Fruit fly (Drosophila melanogaster): Measurements from ENCODE around the gene MED30.
A peak's percentile ranks its signal among the peaks of the same experiment; 100 is the strongest.

Gene MED30

DNA sequence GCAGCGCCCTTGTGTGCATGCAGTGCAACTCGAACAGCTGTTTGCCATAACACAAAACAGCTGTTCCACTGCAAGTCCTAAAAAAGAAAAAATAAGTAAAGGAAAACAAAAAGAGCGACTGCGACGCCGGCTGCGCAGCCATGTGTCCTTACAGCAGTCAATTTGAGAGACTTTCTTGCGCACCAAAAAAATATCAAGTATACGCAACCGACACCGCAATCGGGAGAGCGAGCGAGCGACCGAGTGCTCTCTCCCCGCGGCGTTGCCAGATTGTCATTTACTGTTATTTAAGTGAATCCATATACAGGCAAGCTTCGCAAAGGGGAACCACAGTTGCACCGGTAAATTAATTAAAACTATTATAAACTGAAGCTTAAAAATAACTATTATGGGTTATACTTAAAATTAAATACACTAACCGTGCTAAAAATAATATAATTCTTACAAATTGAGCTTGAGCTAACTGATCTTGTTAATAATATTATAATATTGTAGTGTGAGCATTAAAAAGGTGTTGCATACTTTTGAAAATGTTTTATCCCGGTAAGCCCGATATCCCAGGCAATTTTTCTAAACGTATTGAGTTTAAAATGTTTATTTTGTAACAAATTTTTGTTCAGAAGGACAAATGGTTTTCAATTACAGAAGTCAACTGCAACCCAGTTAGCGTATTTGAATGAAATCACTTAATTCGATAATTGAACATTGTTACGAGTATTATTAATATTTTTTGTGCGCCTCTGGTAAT lies 23.8 kb downstream of the MED30 start (continued):
- no peak for TF ChIP-seq insv (GFP tag; optimal IDR thresholded peaks at IDR 0.05)
- TF ChIP-seq jigr1 (GFP tag; IDR thresholded peaks at IDR 0.05): no peak
- TF ChIP-seq Lim3 (GFP tag; IDR thresholded peaks at IDR 0.05): no peak
- TF ChIP-seq sima (GFP tag; optimal IDR thresholded peaks at IDR 0.05): no peak
- TF ChIP-seq CG17802 (tag; optimal IDR thresholded peaks at IDR 0.05): no peak
- TF ChIP-seq salm (tag; optimal IDR thresholded peaks at IDR 0.05): no peak
- TF ChIP-seq CG9876 (GFP tag; optimal IDR thresholded peaks at IDR 0.05): no peak
- peak; percentile 9 for TF ChIP-seq mam (GFP tag; optimal IDR thresholded peaks at IDR 0.05)
- peak; percentile 58 for TF ChIP-seq CG2678 (tag; optimal IDR thresholded peaks at IDR 0.05)
- no peak for TF ChIP-seq CG6791 (GFP tag; IDR thresholded peaks at IDR 0.05; ENCODE audit: partially characterized antibody)
- TF ChIP-seq Sox102F (GFP tag; optimal IDR thresholded peaks at IDR 0.05): peak; percentile 39
- TF ChIP-seq Dll (GFP tag; IDR thresholded peaks at IDR 0.05; ENCODE audit: partially characterized antibody): no peak
- TF ChIP-seq tll (GFP tag; optimal IDR thresholded peaks at IDR 0.05): no peak
- no peak for TF ChIP-seq Awh (GFP tag; IDR thresholded peaks at IDR 0.05)
- no peak for TF ChIP-seq CG18619 (GFP tag; optimal IDR thresholded peaks at IDR 0.05)
- TF ChIP-seq Sry-β (GFP tag; optimal IDR thresholded peaks at IDR 0.05): no peak
- TF ChIP-seq grn (GFP tag; optimal IDR thresholded peaks at IDR 0.05): no peak
- no peak; the same call in 1 of the 2 replicates for TF ChIP-seq ssp (GFP tag; IDR thresholded peaks at IDR 0.05)
- no peak for TF ChIP-seq rib (GFP tag; IDR thresholded peaks at IDR 0.05)
- TF ChIP-seq CG34376 (GFP tag; optimal IDR thresholded peaks at IDR 0.05): peak; percentile 24
- TF ChIP-seq nom (GFP tag; optimal IDR thresholded peaks at IDR 0.05): peak; percentile 14
- no peak for TF ChIP-seq CG15696 (tag; optimal IDR thresholded peaks at IDR 0.05)
- no peak for TF ChIP-seq her (GFP tag; optimal IDR thresholded peaks at IDR 0.05)
- TF ChIP-seq D19A (tag; optimal IDR thresholded peaks at IDR 0.05): peak; percentile 21
- TF ChIP-seq ab (GFP tag; optimal IDR thresholded peaks at IDR 0.05): no peak
- TF ChIP-seq CG2875 (GFP tag; optimal IDR thresholded peaks at IDR 0.05): no peak
- no peak for TF ChIP-seq CG10274 (GFP tag; optimal IDR thresholded peaks at IDR 0.05)
- peak; percentile 72 for TF ChIP-seq Med (GFP tag)
- TF ChIP-seq CG33213 (GFP tag; optimal IDR thresholded peaks at IDR 0.05): no peak
- TF ChIP-seq ro (GFP tag; IDR thresholded peaks at IDR 0.05): no peak
- no peak for TF ChIP-seq CG18764 (GFP tag; optimal IDR thresholded peaks at IDR 0.05)
- TF ChIP-seq mirr (GFP tag; optimal IDR thresholded peaks at IDR 0.05): no peak
- TF ChIP-seq bbx (GFP tag; IDR thresholded peaks at IDR 0.05; ENCODE audit: partially characterized antibody): no peak
- no peak for TF ChIP-seq fru (optimal IDR thresholded peaks at IDR 0.05)
- TF ChIP-seq nmo (GFP tag; optimal IDR thresholded peaks at IDR 0.05): peak; percentile 18
- peak; percentile 39 for TF ChIP-seq Deaf1 (tag; optimal IDR thresholded peaks at IDR 0.05)
- TF ChIP-seq tna (GFP tag; IDR thresholded peaks at IDR 0.05; ENCODE audit: partially characterized antibody): no peak
- no peak for TF ChIP-seq Abd-B (GFP tag; optimal IDR thresholded peaks at IDR 0.05)
- no peak for TF ChIP-seq Bgb (GFP tag; IDR thresholded peaks at IDR 0.05; ENCODE audit: partially characterized antibody)
- TF ChIP-seq CG13624 (GFP tag; optimal IDR thresholded peaks at IDR 0.05): no peak
- TF ChIP-seq CG31365 (tag; optimal IDR thresholded peaks at IDR 0.05): no peak
- TF ChIP-seq nau (GFP tag; optimal IDR thresholded peaks at IDR 0.05): no peak
- TF ChIP-seq Poxn (GFP tag; IDR thresholded peaks at IDR 0.05): no peak
- 0 out of 3 replicates have a peak, but pooled peaks have one; percentile 8 for TF ChIP-seq knrl (GFP tag; IDR thresholded peaks at IDR 0.05; ENCODE audit: partially characterized antibody)
- TF ChIP-seq Hr51 (GFP tag; optimal IDR thresholded peaks at IDR 0.05): peak; percentile 26 to 33
- TF ChIP-seq fd96Cb (tag; optimal IDR thresholded peaks at IDR 0.05): peak; percentile 7
- TF ChIP-seq bcd (GFP tag; optimal IDR thresholded peaks at IDR 0.05): peak; percentile 20
- TF ChIP-seq CG32772 (GFP tag; IDR thresholded peaks at IDR 0.05): no peak
- no peak for TF ChIP-seq CG5245 (GFP tag; optimal IDR thresholded peaks at IDR 0.05)

All from whole organism, embryonic.